Worm (Caenorhabditis elegans) whole organism, L4 larva: Measurements from ENCODE around the gene Y53F4A.2.

Source experiments
- F49E8.2 ChIP-seq: sonication (generic microtip); optimal IDR thresholded peaks from 2 replicates; lab custom pipeline; 2016; ENCODE audit warnings: missing compliant biosample characterization, mild to moderate bottlenecking, missing genetic modification characterization, borderline replicate concordance
- aly-2 ChIP-seq: sonication (generic microtip); optimal IDR thresholded peaks from 2 replicates; lab custom pipeline; 2018; ENCODE audit warnings: missing biosample characterization, missing genetic modification characterization
- attf-4 ChIP-seq: sonication (generic microtip); optimal IDR thresholded peaks from 3 replicates; lab custom pipeline; 2017; ENCODE audit warnings: missing biosample characterization, missing genetic modification characterization
- ceh-82 ChIP-seq: sonication (generic microtip); optimal IDR thresholded peaks from 2 replicates; lab custom pipeline; 2017; ENCODE audit warnings: missing biosample characterization, missing genetic modification characterization
- daf-8 ChIP-seq: fragments of 200-800 bp; sonication (Bioruptor generic); IDR thresholded peaks from 2 replicates; pipeline ENCODE4 v1.3.6; 2022; ENCODE audit warnings: missing genetic modification characterization, missing compliant biosample characterization
- hif-1 ChIP-seq, 2 experiments: sonication (generic microtip); optimal IDR thresholded peaks; 2 replicates each; lab custom pipeline; 2016 to 2017; ENCODE audit warnings: missing compliant biosample characterization in 2 of 2, missing genetic modification characterization in 2 of 2, missing genetic modification reagents in 2 of 2, missing genotype in 2 of 2, mild to moderate bottlenecking in 1 of 2
- jun-1 ChIP-seq: fragments of 150-350 bp; optimal IDR thresholded peaks from 2 replicates; lab custom pipeline; 2014; ENCODE audit warnings: missing biosample characterization, missing genetic modification reagents, missing genetic modification characterization
- lir-3 ChIP-seq: sonication (generic microtip); optimal IDR thresholded peaks from 2 replicates; lab custom pipeline; 2016; ENCODE audit warnings: mild to moderate bottlenecking, missing genetic modification characterization, missing compliant biosample characterization
- nhr-76 ChIP-seq: fragments of 150-350 bp; optimal IDR thresholded peaks from 2 replicates; lab custom pipeline; 2014; ENCODE audit warnings: missing biosample characterization, missing genetic modification characterization
- nhr-77 ChIP-seq: fragments of 150-350 bp; optimal IDR thresholded peaks from 2 replicates; lab custom pipeline; 2014; ENCODE audit warnings: missing biosample characterization, missing genetic modification characterization
- set-16 ChIP-seq: fragments of 200-800 bp; sonication (Bioruptor generic); IDR thresholded peaks from 2 replicates; pipeline ENCODE4 v1.3.6; 2022; ENCODE audit warnings: missing genetic modification reagents, missing genetic modification characterization, missing compliant biosample characterization
- unc-39 ChIP-seq: sonication (generic microtip); optimal IDR thresholded peaks from 2 replicates; lab custom pipeline; 2017; ENCODE audit warnings: missing biosample characterization, missing genetic modification characterization
- unc-62 ChIP-seq, 3 experiments: fragments of 150-350 bp in 1 of 3; sonication (generic microtip); optimal IDR thresholded peaks in 2 of 3; peaks in 1 of 3; 1 replicate in 1 of 3; 2 replicates in 2 of 3; lab custom pipeline; 2014 to 2017; ENCODE audit warnings: missing biosample characterization in 3 of 3, missing genetic modification characterization in 3 of 3, missing genetic modification reagents in 3 of 3, missing genotype in 1 of 3

ce11 chrII:14867530-14867929, 9.4 kb downstream of the Y53F4A.2 start:
- no peak for TF ChIP-seq set-16 (GFP tag; lab: Robert Waterston, UW)
- no peak for TF ChIP-seq ceh-82 (tag; lab: Kevin White, UChicago)
- TF ChIP-seq unc-39 (tag; lab: Kevin White, UChicago) = no peak
- TF ChIP-seq jun-1 (tag; lab: Kevin White, UChicago) = no peak
- TF ChIP-seq aly-2 (tag; lab: Kevin White, UChicago) = no peak
- TF ChIP-seq unc-62 (GFP tag; optimal IDR thresholded peaks at IDR 0.05 in 1 of 2; lab: Kevin White, UChicago) = no peak
- TF ChIP-seq unc-62 (tag; optimal IDR thresholded peaks at IDR 0.05; lab: Kevin White, UChicago) = no peak
- TF ChIP-seq F49E8.2 (tag; lab: Kevin White, UChicago) = no peak
- no peak for TF ChIP-seq nhr-77 (tag; lab: Kevin White, UChicago)
- TF ChIP-seq attf-4 (tag; lab: Kevin White, UChicago) = no peak
- TF ChIP-seq nhr-76 (tag; lab: Kevin White, UChicago) = no peak
- no peak for TF ChIP-seq daf-8 (GFP tag; lab: Robert Waterston, UW)
- TF ChIP-seq hif-1 (tag; optimal IDR thresholded peaks at IDR 0.05; lab: Kevin White, UChicago) = no peak
- TF ChIP-seq lir-3 (tag; lab: Kevin White, UChicago) = no peak
